Fruit fly (Drosophila melanogaster): ENCODE measurements around the gene Mkk4.
A peak's percentile ranks its signal among the peaks of the same experiment; 100 is the strongest.

- TF ChIP-seq CG3919 (GFP tag; optimal IDR thresholded peaks at IDR 0.05) (peak; percentile 70), CG15336 (GFP tag; IDR thresholded peaks at IDR 0.05) (0 out of 2 replicates have a peak, but pooled peaks have one; percentile 32), CG11294 (GFP tag; IDR thresholded peaks at IDR 0.05) (0 out of 2 replicates have a peak, but pooled peaks have one; percentile 34), CG8119 (GFP tag; IDR thresholded peaks at IDR 0.05) (peak; percentile 67), CG8632 (GFP tag; optimal IDR thresholded peaks at IDR 0.05) (peak; percentile 23), CG8319 (GFP tag; optimal IDR thresholded peaks at IDR 0.05) (peak; percentile 37), CG6854 (GFP tag; optimal IDR thresholded peaks at IDR 0.05) (no peak), CG1621 (tag; optimal IDR thresholded peaks at IDR 0.05) (peak; percentile 5), CG3032 (tag; optimal IDR thresholded peaks at IDR 0.05) (peak; percentile 34), Sox15 (GFP tag; optimal IDR thresholded peaks at IDR 0.05) (no peak), acj6 (GFP tag; optimal IDR thresholded peaks at IDR 0.05) (peak; percentile 57), Lpt (GFP tag; optimal IDR thresholded peaks at IDR 0.05) (peak; percentile 44)
These were observed 20.2 kb upstream of the Mkk4 start, which contains the start of gene p for dm6 chr3R:8670529-8671491.

Measured in whole organism, prepupa.